Fruit fly (Drosophila melanogaster) whole organism, prepupa: ENCODE results near the gene CG5412.

Source experiments
- CG10631 ChIP-seq: fragments of 200-800 bp; sonication (Bioruptor generic); optimal IDR thresholded peaks from 2 replicates; lab custom pipeline; 2016; ENCODE audit warnings: missing biosample characterization, missing genetic modification characterization
- CG10669 ChIP-seq: fragments of 200-800 bp; sonication (Bioruptor generic); optimal IDR thresholded peaks from 3 replicates; lab custom pipeline; 2018; ENCODE audit warnings: missing biosample characterization, mild to moderate bottlenecking, missing genetic modification characterization, moderate library complexity
- CG11902 ChIP-seq: fragments of 200-800 bp; sonication (Bioruptor generic); optimal IDR thresholded peaks from 3 replicates; lab custom pipeline; 2016; ENCODE audit warnings: missing biosample characterization, missing genetic modification characterization
- CG15336 ChIP-seq: fragments of 200-800 bp; sonication (Bioruptor generic); IDR thresholded peaks from 2 replicates; pipeline ENCODE4 v1.3.6; 2022; ENCODE audit warnings: missing biosample characterization, missing genetic modification characterization
- CG1621 ChIP-seq: fragments of 200-800 bp; sonication (Bioruptor generic); optimal IDR thresholded peaks from 3 replicates; lab custom pipeline; 2018; ENCODE audit warnings: missing biosample characterization, mild to moderate bottlenecking, missing genetic modification characterization
- CG16779 ChIP-seq: fragments of 200-800 bp; sonication (Bioruptor generic); optimal IDR thresholded peaks from 3 replicates; lab custom pipeline; 2017; ENCODE audit warnings: missing biosample characterization, mild to moderate bottlenecking, missing genetic modification characterization
- CG3032 ChIP-seq: fragments of 200-800 bp; optimal IDR thresholded peaks from 2 replicates; lab custom pipeline; 2019; ENCODE audit warnings: missing biosample characterization, mild to moderate bottlenecking, missing genetic modification characterization, moderate library complexity
- CG31627 ChIP-seq: fragments of 200-800 bp; sonication (Bioruptor generic); optimal IDR thresholded peaks from 3 replicates; lab custom pipeline; 2016; ENCODE audit warnings: missing biosample characterization, missing genetic modification characterization
- CG32006 ChIP-seq: fragments of 200-800 bp; sonication (Bioruptor generic); optimal IDR thresholded peaks from 3 replicates; lab custom pipeline; 2017; ENCODE audit warnings: missing biosample characterization, mild to moderate bottlenecking, missing genetic modification characterization
- CG4318 ChIP-seq: fragments of 200-800 bp; sonication (Bioruptor generic); optimal IDR thresholded peaks from 3 replicates; lab custom pipeline; 2017; ENCODE audit warnings: missing biosample characterization, mild to moderate bottlenecking, missing genetic modification characterization
- CG6163 ChIP-seq: fragments of 200-800 bp; sonication (Bioruptor generic); IDR thresholded peaks from 3 replicates; pipeline ENCODE4 v1.3.6; 2022; ENCODE audit warnings: missing biosample characterization, missing genetic modification characterization
- CG6276 ChIP-seq: fragments of 200-800 bp; sonication (Bioruptor generic); optimal IDR thresholded peaks from 2 replicates; lab custom pipeline; 2017; ENCODE audit warnings: missing biosample characterization, mild to moderate bottlenecking, missing genetic modification characterization
- CG6808 ChIP-seq: fragments of 200-800 bp; sonication (Bioruptor generic); optimal IDR thresholded peaks from 3 replicates; lab custom pipeline; 2017; ENCODE audit warnings: missing biosample characterization, missing genetic modification characterization, mild to moderate bottlenecking, moderate library complexity, missing genetic modification reagents
- CG8119 ChIP-seq: fragments of 200-800 bp; sonication (Bioruptor generic); IDR thresholded peaks from 3 replicates; pipeline ENCODE4 v1.3.6; 2022; ENCODE audit warnings: missing biosample characterization, missing genetic modification characterization
- CG8319 ChIP-seq: fragments of 200-800 bp; sonication (Bioruptor generic); optimal IDR thresholded peaks from 3 replicates; lab custom pipeline; 2016; ENCODE audit warnings: missing biosample characterization, missing genetic modification characterization
- CG8632 ChIP-seq: fragments of 200-800 bp; sonication (Bioruptor generic); optimal IDR thresholded peaks from 3 replicates; lab custom pipeline; 2016; ENCODE audit warnings: missing biosample characterization, missing genetic modification characterization
- CG9139 ChIP-seq: fragments of 200-800 bp; sonication (Bioruptor generic); optimal IDR thresholded peaks from 3 replicates; lab custom pipeline; 2017; ENCODE audit warnings: missing biosample characterization, mild to moderate bottlenecking, missing genetic modification characterization
- Eip78C ChIP-seq: fragments of 200-800 bp; sonication (Bioruptor generic); peaks from one replicate; lab custom pipeline; 2016; ENCODE audit warnings: missing biosample characterization, missing genetic modification characterization
- Eip93F ChIP-seq: fragments of 200-800 bp; sonication (Bioruptor generic); optimal IDR thresholded peaks from 2 replicates; lab custom pipeline; 2016; ENCODE audit warnings: missing biosample characterization, mild to moderate bottlenecking, missing genetic modification characterization
- Ets96B ChIP-seq: fragments of 200-800 bp; optimal IDR thresholded peaks from 2 replicates; lab custom pipeline; 2019; ENCODE audit warnings: missing biosample characterization, mild to moderate bottlenecking, missing genetic modification characterization, moderate library complexity
- Gug ChIP-seq: fragments of 200-800 bp; sonication (Bioruptor generic); IDR thresholded peaks from 2 replicates; pipeline ENCODE4 v1.3.6; 2022; ENCODE audit warnings: missing biosample characterization, missing genetic modification characterization
- Hr38 ChIP-seq: sonication (Bioruptor generic); optimal IDR thresholded peaks from 2 replicates; lab custom pipeline; 2016; ENCODE audit warnings: missing biosample characterization, missing genetic modification characterization
- Hr39 ChIP-seq: fragments of 200-800 bp; sonication (Bioruptor generic); optimal IDR thresholded peaks from 2 replicates; lab custom pipeline; 2016; ENCODE audit warnings: missing biosample characterization, missing genetic modification characterization
- Hr4 ChIP-seq: fragments of 200-800 bp; sonication (Bioruptor generic); optimal IDR thresholded peaks from 3 replicates; lab custom pipeline; 2016; ENCODE audit warnings: missing biosample characterization, missing genetic modification characterization
- OdsH ChIP-seq: fragments of 200-800 bp; sonication (Bioruptor generic); optimal IDR thresholded peaks from 3 replicates; lab custom pipeline; 2016; ENCODE audit warnings: missing biosample characterization, missing genetic modification characterization
- Smox ChIP-seq: fragments of 200-800 bp; sonication (Bioruptor generic); optimal IDR thresholded peaks from 3 replicates; lab custom pipeline; 2016; ENCODE audit warnings: missing biosample characterization, missing genetic modification characterization
- Sox102F ChIP-seq: fragments of 200-800 bp; sonication (Bioruptor generic); optimal IDR thresholded peaks from 2 replicates; lab custom pipeline; 2016; ENCODE audit warnings: missing biosample characterization, mild to moderate bottlenecking, missing genetic modification characterization
- cyc ChIP-seq: fragments of 200-800 bp; sonication (Bioruptor generic); optimal IDR thresholded peaks from 3 replicates; lab custom pipeline; 2016; ENCODE audit warnings: missing biosample characterization, missing genetic modification characterization
- fd59A ChIP-seq: fragments of 200-800 bp; sonication (Bioruptor generic); optimal IDR thresholded peaks from 2 replicates; lab custom pipeline; 2017; ENCODE audit warnings: missing biosample characterization, mild to moderate bottlenecking, missing genetic modification characterization, missing genetic modification reagents
- fd85E ChIP-seq: fragments of 200-800 bp; sonication (Bioruptor generic); optimal IDR thresholded peaks from 3 replicates; lab custom pipeline; 2016; ENCODE audit warnings: missing biosample characterization, missing genetic modification characterization
- fkh ChIP-seq: fragments of 200-800 bp; sonication (Bioruptor generic); optimal IDR thresholded peaks from 3 replicates; lab custom pipeline; 2017; ENCODE audit warnings: missing biosample characterization, mild to moderate bottlenecking, missing genetic modification characterization, moderate library complexity
- lz ChIP-seq: fragments of 200-800 bp; sonication (Bioruptor generic); optimal IDR thresholded peaks from 3 replicates; lab custom pipeline; 2016; ENCODE audit warnings: missing biosample characterization, missing genetic modification characterization
- net ChIP-seq: fragments of 200-800 bp; sonication (Bioruptor generic); optimal IDR thresholded peaks from 3 replicates; lab custom pipeline; 2016; ENCODE audit warnings: missing biosample characterization, missing genetic modification characterization
- salr ChIP-seq, 2 experiments: fragments of 200-800 bp; sonication (Bioruptor generic); optimal IDR thresholded peaks; 3 replicates each; lab custom pipeline; 2016 to 2018; ENCODE audit warnings: missing biosample characterization in 2 of 2, missing genetic modification characterization in 2 of 2, mild to moderate bottlenecking in 1 of 2
- spab ChIP-seq: fragments of 200-800 bp; sonication (Bioruptor generic); optimal IDR thresholded peaks from 2 replicates; lab custom pipeline; 2017; ENCODE audit warnings: missing biosample characterization, mild to moderate bottlenecking, missing genetic modification characterization, missing genetic modification reagents
- svp ChIP-seq: fragments of 200-800 bp; sonication (Bioruptor generic); peaks from one replicate; lab custom pipeline; 2016; ENCODE audit warnings: missing biosample characterization, missing genetic modification characterization

CG5412 gene

dm6 chr3R:20605078-20605477, 28.2 kb downstream of the CG5412 start:
- no peak for TF ChIP-seq Gug (GFP tag; lab: Robert Waterston, UW)
- TF ChIP-seq salr (GFP tag; optimal IDR thresholded peaks at IDR 0.05; lab: Kevin White, UChicago) = no peak
- no peak for TF ChIP-seq OdsH (GFP tag; lab: Kevin White, UChicago)
- peak; percentile 6 for TF ChIP-seq CG1621

dm6 chr3R:20605562-20606155, 28.8 kb downstream of the CG5412 start:
- no peak for TF ChIP-seq fd85E (GFP tag; lab: Kevin White, UChicago)
- TF ChIP-seq CG9139 (GFP tag; lab: Kevin White, UChicago) = no peak
- TF ChIP-seq CG8632 (GFP tag; lab: Kevin White, UChicago) = no peak
- TF ChIP-seq CG15336 (GFP tag; lab: Robert Waterston, UW) = no peak
- TF ChIP-seq CG10669 (GFP tag; lab: Kevin White, UChicago) = no peak
- no peak for TF ChIP-seq CG6808 (GFP tag; lab: Kevin White, UChicago)
- TF ChIP-seq CG6276 (GFP tag; lab: Kevin White, UChicago) = no peak
- no peak for TF ChIP-seq lz (GFP tag; lab: Kevin White, UChicago)
- TF ChIP-seq OdsH (GFP tag; lab: Kevin White, UChicago) = no peak
- TF ChIP-seq CG4318 (GFP tag; lab: Kevin White, UChicago) = no peak
- TF ChIP-seq CG8119 (GFP tag; lab: Robert Waterston, UW) = no peak
- no peak for TF ChIP-seq fkh (GFP tag; lab: Kevin White, UChicago)
- no peak for TF ChIP-seq Hr39 (GFP tag; lab: Kevin White, UChicago)
- no peak for TF ChIP-seq CG11902 (GFP tag; lab: Kevin White, UChicago)
- no peak for TF ChIP-seq spab (GFP tag; lab: Kevin White, UChicago)
- no peak for TF ChIP-seq CG16779 (tag; lab: Kevin White, UChicago)
- no peak for TF ChIP-seq CG8319 (GFP tag; lab: Kevin White, UChicago)

dm6 chr3R:20608199-20608598, 31.3 kb downstream of the CG5412 start:
- TF ChIP-seq cyc (GFP tag; lab: Kevin White, UChicago) (no peak), CG3032 (no peak), Sox102F (GFP tag; lab: Kevin White, UChicago) (no peak), CG6163 (GFP tag; lab: Robert Waterston, UW) (no peak), CG31627 (GFP tag; lab: Kevin White, UChicago) (no peak), Hr38 (GFP tag; lab: Kevin White, UChicago) (no peak)

dm6 chr3R:20616801-20617200, 39.9 kb downstream of the CG5412 start, which contains the start of gene CG15923:
TSS of gene CG15923 (minus strand) at chr3R:20616901.
- TF ChIP-seq svp (GFP tag; lab: Kevin White, UChicago) = no peak
- TF ChIP-seq CG6808 (GFP tag; lab: Kevin White, UChicago) = no peak
- no peak for TF ChIP-seq CG6163 (GFP tag; lab: Robert Waterston, UW)
- no peak for TF ChIP-seq CG9139 (GFP tag; lab: Kevin White, UChicago)
- no peak for TF ChIP-seq Hr4 (GFP tag; lab: Kevin White, UChicago)
- TF ChIP-seq lz (GFP tag; lab: Kevin White, UChicago) = no peak
- no peak for TF ChIP-seq CG15336 (GFP tag; lab: Robert Waterston, UW)
- TF ChIP-seq CG10631 (GFP tag; lab: Kevin White, UChicago) = no peak
- no peak for TF ChIP-seq CG32006
- no peak for TF ChIP-seq Smox (GFP tag; lab: Kevin White, UChicago)
- no peak for TF ChIP-seq Sox102F (GFP tag; lab: Kevin White, UChicago)
- TF ChIP-seq CG6276 (GFP tag; lab: Kevin White, UChicago) = no peak
- no peak for TF ChIP-seq CG3032
- no peak for TF ChIP-seq fd59A (GFP tag; lab: Kevin White, UChicago)

- TF ChIP-seq OdsH (GFP tag; lab: Kevin White, UChicago) (no peak), spab (GFP tag; lab: Kevin White, UChicago) (no peak), Ets96B (tag; lab: Kevin White, UChicago) (no peak), fd85E (GFP tag; lab: Kevin White, UChicago) (no peak), Eip78C (GFP tag; lab: Kevin White, UChicago) (peak; percentile 22), Eip93F (no peak), net (no peak)
- TF ChIP-seq, all 60 proteins: peak for 1
These were observed 40.7 kb downstream of the CG5412 start, which contains the start of gene CG5466 for dm6 chr3R:20617583-20617982. TSS of gene CG5466 (plus strand) at chr3R:20617883.
